Fruit fly (Drosophila melanogaster) whole organism, pupa: ENCODE data around the gene CG9263.

Experiments
- CG10348 ChIP-seq: fragments of 200-800 bp; sonication (Bioruptor generic); IDR thresholded peaks from 2 replicates; pipeline ENCODE4 v1.3.6; 2022; ENCODE audit warnings: missing biosample characterization, missing genetic modification characterization
- CG12605 ChIP-seq: fragments of 200-800 bp; sonication (Bioruptor generic); IDR thresholded peaks from 2 replicates; pipeline ENCODE4 v1.3.6; 2022; ENCODE audit warnings: missing biosample characterization, missing genetic modification characterization
- CG13204 ChIP-seq: fragments of 200-800 bp; sonication (Bioruptor generic); optimal IDR thresholded peaks from 2 replicates; lab custom pipeline; 2018; ENCODE audit warnings: missing biosample characterization, mild to moderate bottlenecking, missing genetic modification characterization, moderate library complexity
- CG15710 ChIP-seq: fragments of 200-800 bp; sonication (Bioruptor generic); optimal IDR thresholded peaks from 2 replicates; lab custom pipeline; 2018; ENCODE audit warnings: missing biosample characterization, mild to moderate bottlenecking, missing genetic modification characterization, moderate library complexity
- CG17806 ChIP-seq: fragments of 200-800 bp; sonication (Bioruptor generic); optimal IDR thresholded peaks from 2 replicates; lab custom pipeline; 2018; ENCODE audit warnings: missing biosample characterization, mild to moderate bottlenecking, missing genetic modification characterization, moderate library complexity
- CG32121 ChIP-seq: fragments of 200-800 bp; sonication (Bioruptor generic); IDR thresholded peaks from 2 replicates; pipeline ENCODE4 v1.3.6; 2022; ENCODE audit warnings: missing biosample characterization, missing genetic modification characterization
- CG34367 ChIP-seq: fragments of 200-800 bp; sonication (Bioruptor generic); optimal IDR thresholded peaks from 2 replicates; lab custom pipeline; 2018; ENCODE audit warnings: missing biosample characterization, mild to moderate bottlenecking, missing genetic modification characterization
- CG4496 ChIP-seq: fragments of 200-800 bp; sonication (Bioruptor generic); IDR thresholded peaks from 3 replicates; pipeline ENCODE4 v1.3.6; 2022; ENCODE audit warnings: missing biosample characterization, missing genetic modification characterization
- CG9948 ChIP-seq: fragments of 200-800 bp; sonication (Bioruptor generic); optimal IDR thresholded peaks from 2 replicates; lab custom pipeline; 2018; ENCODE audit warnings: missing biosample characterization, mild to moderate bottlenecking, missing genetic modification characterization, moderate library complexity
- D1 ChIP-seq: fragments of 200-800 bp; sonication (Bioruptor generic); optimal IDR thresholded peaks from 2 replicates; lab custom pipeline; 2018; ENCODE audit warnings: missing biosample characterization, mild to moderate bottlenecking, missing genetic modification characterization, moderate library complexity
- EcR ChIP-seq: fragments of 200-800 bp; sonication (Bioruptor generic); optimal IDR thresholded peaks from 3 replicates; lab custom pipeline; 2019; ENCODE audit warnings: missing biosample characterization, missing genetic modification characterization, mild to moderate bottlenecking, moderate library complexity, missing genetic modification reagents
- Ets98B ChIP-seq: fragments of 200-800 bp; sonication (Bioruptor generic); IDR thresholded peaks from 2 replicates; pipeline ENCODE4 v1.3.6; 2022; ENCODE audit warnings: missing biosample characterization, missing genetic modification characterization
- Pif1A ChIP-seq: fragments of 200-800 bp; sonication (Bioruptor generic); optimal IDR thresholded peaks from 3 replicates; lab custom pipeline; 2016; ENCODE audit warnings: missing biosample characterization, missing genetic modification characterization
- Pif1B ChIP-seq: fragments of 200-800 bp; sonication (Bioruptor generic); optimal IDR thresholded peaks from 3 replicates; lab custom pipeline; 2016; ENCODE audit warnings: missing biosample characterization, missing genetic modification characterization
- Snoo ChIP-seq: fragments of 200-800 bp; sonication (Bioruptor generic); optimal IDR thresholded peaks from 3 replicates; lab custom pipeline; 2017; ENCODE audit warnings: missing biosample characterization, mild to moderate bottlenecking, missing genetic modification characterization, inconsistent platforms
- fd96Ca ChIP-seq: fragments of 200-800 bp; sonication (Bioruptor generic); IDR thresholded peaks from 3 replicates; pipeline ENCODE4 v1.3.6; 2022; ENCODE audit warnings: missing biosample characterization, missing genetic modification characterization
- gl ChIP-seq: fragments of 200-800 bp; sonication (Bioruptor generic); optimal IDR thresholded peaks from 2 replicates; lab custom pipeline; 2018; ENCODE audit warnings: missing biosample characterization, mild to moderate bottlenecking, missing genetic modification characterization
- rn ChIP-seq: fragments of 200-800 bp; sonication (Bioruptor generic); IDR thresholded peaks from 2 replicates; pipeline ENCODE4 v1.3.6; 2022; ENCODE audit warnings: missing biosample characterization, missing genetic modification characterization

Gene CG9263

dm6 chr2L:13510870-13511867 is 31.2 kb downstream of the CG9263 start:
- TF ChIP-seq gl, result no peak
- 0 out of 3 replicates have a peak, but pooled peaks have one; percentile 23 for TF ChIP-seq CG4496 (GFP tag; lab: Robert Waterston, UW)
- TF ChIP-seq, all 21 proteins: peak for 1

- TF ChIP-seq Pif1B, result no peak
- no peak for TF ChIP-seq CG4496 (GFP tag; lab: Robert Waterston, UW)
- TF ChIP-seq CG9948 (tag; lab: Kevin White, UChicago), result no peak
- no peak for TF ChIP-seq Snoo (tag; lab: Kevin White, UChicago)
- TF ChIP-seq Ets98B (GFP tag; lab: Robert Waterston, UW), result no peak
- TF ChIP-seq rn (GFP tag; lab: Robert Waterston, UW), result no peak
- no peak for TF ChIP-seq EcR
- TF ChIP-seq CG17806 (tag; lab: Kevin White, UChicago), result no peak
- no peak for TF ChIP-seq CG34367 (tag; lab: Kevin White, UChicago)
- no peak for TF ChIP-seq CG15710
- TF ChIP-seq CG12605 (GFP tag; lab: Robert Waterston, UW), result no peak
- TF ChIP-seq CG32121 (GFP tag; lab: Robert Waterston, UW), result no peak
- TF ChIP-seq fd96Ca (GFP tag; lab: Robert Waterston, UW), result no peak; the same call in 2 of the 3 replicates
- TF ChIP-seq, all 21 proteins: peak for 0
These were observed 32.7 kb downstream of the CG9263 start for dm6 chr2L:13509533-13510240.

- no peak for TF ChIP-seq Pif1A
- TF ChIP-seq D1 (tag; lab: Kevin White, UChicago), result peak; percentile 69
- TF ChIP-seq EcR, result no peak
- TF ChIP-seq, all 21 proteins: peak for 1
These were observed 42.0 kb downstream of the CG9263 start for dm6 chr2L:13500416-13500815.

dm6 chr2L:13497915-13498314 is 44.5 kb downstream of the CG9263 start:
- no peak for TF ChIP-seq D1 (tag; lab: Kevin White, UChicago)
- no peak for TF ChIP-seq CG32121 (GFP tag; lab: Robert Waterston, UW)
- no peak for TF ChIP-seq EcR
- no peak for TF ChIP-seq CG10348 (GFP tag; lab: Robert Waterston, UW)
- TF ChIP-seq Ets98B (GFP tag; lab: Robert Waterston, UW), result no peak
- TF ChIP-seq CG12605 (GFP tag; lab: Robert Waterston, UW), result no peak
- no peak for TF ChIP-seq CG13204 (GFP tag; lab: Kevin White, UChicago)
- TF ChIP-seq Pif1B, result no peak
- TF ChIP-seq CG15710, result no peak
